Fruit fly (Drosophila melanogaster) whole organism, prepupa: ENCODE data around the gene sna.

Experiments used
- Blimp-1 ChIP-seq: fragments of 200-800 bp; sonication (Bioruptor generic); optimal IDR thresholded peaks from 3 replicates; lab custom pipeline; 2017; ENCODE audit warnings: missing biosample characterization, missing genetic modification characterization, mild to moderate bottlenecking, moderate library complexity, missing genetic modification reagents
- CG10669 ChIP-seq: fragments of 200-800 bp; sonication (Bioruptor generic); optimal IDR thresholded peaks from 3 replicates; lab custom pipeline; 2018; ENCODE audit warnings: missing biosample characterization, mild to moderate bottlenecking, missing genetic modification characterization, moderate library complexity
- CG11294 ChIP-seq: fragments of 200-800 bp; sonication (Bioruptor generic); IDR thresholded peaks from 2 replicates; pipeline ENCODE4 v1.3.6; 2022; ENCODE audit warnings: missing biosample characterization, missing genetic modification characterization
- CG1621 ChIP-seq: fragments of 200-800 bp; sonication (Bioruptor generic); optimal IDR thresholded peaks from 3 replicates; lab custom pipeline; 2018; ENCODE audit warnings: missing biosample characterization, mild to moderate bottlenecking, missing genetic modification characterization
- CG3032 ChIP-seq: fragments of 200-800 bp; optimal IDR thresholded peaks from 2 replicates; lab custom pipeline; 2019; ENCODE audit warnings: missing biosample characterization, mild to moderate bottlenecking, missing genetic modification characterization, moderate library complexity
- CG31627 ChIP-seq: fragments of 200-800 bp; sonication (Bioruptor generic); optimal IDR thresholded peaks from 3 replicates; lab custom pipeline; 2016; ENCODE audit warnings: missing biosample characterization, missing genetic modification characterization
- CG6792 ChIP-seq: fragments of 200-800 bp; sonication (Bioruptor generic); optimal IDR thresholded peaks from 3 replicates; lab custom pipeline; 2016; ENCODE audit warnings: missing biosample characterization, missing genetic modification characterization
- CG6808 ChIP-seq: fragments of 200-800 bp; sonication (Bioruptor generic); optimal IDR thresholded peaks from 3 replicates; lab custom pipeline; 2017; ENCODE audit warnings: missing biosample characterization, missing genetic modification characterization, mild to moderate bottlenecking, moderate library complexity, missing genetic modification reagents
- CG7368 ChIP-seq: fragments of 200-800 bp; sonication (Bioruptor generic); optimal IDR thresholded peaks from 3 replicates; lab custom pipeline; 2016; ENCODE audit warnings: missing biosample characterization, missing genetic modification characterization
- CG8119 ChIP-seq: fragments of 200-800 bp; sonication (Bioruptor generic); IDR thresholded peaks from 3 replicates; pipeline ENCODE4 v1.3.6; 2022; ENCODE audit warnings: missing biosample characterization, missing genetic modification characterization
- CG8632 ChIP-seq: fragments of 200-800 bp; sonication (Bioruptor generic); optimal IDR thresholded peaks from 3 replicates; lab custom pipeline; 2016; ENCODE audit warnings: missing biosample characterization, missing genetic modification characterization
- CG9139 ChIP-seq: fragments of 200-800 bp; sonication (Bioruptor generic); optimal IDR thresholded peaks from 3 replicates; lab custom pipeline; 2017; ENCODE audit warnings: missing biosample characterization, mild to moderate bottlenecking, missing genetic modification characterization
- Eip75B ChIP-seq: fragments of 200-800 bp; sonication (Bioruptor generic); optimal IDR thresholded peaks from 3 replicates; lab custom pipeline; 2016; ENCODE audit warnings: missing biosample characterization, missing genetic modification characterization
- Eip78C ChIP-seq: fragments of 200-800 bp; sonication (Bioruptor generic); peaks from one replicate; lab custom pipeline; 2016; ENCODE audit warnings: missing biosample characterization, missing genetic modification characterization
- Eip93F ChIP-seq: fragments of 200-800 bp; sonication (Bioruptor generic); optimal IDR thresholded peaks from 2 replicates; lab custom pipeline; 2016; ENCODE audit warnings: missing biosample characterization, mild to moderate bottlenecking, missing genetic modification characterization
- Gug ChIP-seq: fragments of 200-800 bp; sonication (Bioruptor generic); IDR thresholded peaks from 2 replicates; pipeline ENCODE4 v1.3.6; 2022; ENCODE audit warnings: missing biosample characterization, missing genetic modification characterization
- Hr38 ChIP-seq: sonication (Bioruptor generic); optimal IDR thresholded peaks from 2 replicates; lab custom pipeline; 2016; ENCODE audit warnings: missing biosample characterization, missing genetic modification characterization
- Hr39 ChIP-seq: fragments of 200-800 bp; sonication (Bioruptor generic); optimal IDR thresholded peaks from 2 replicates; lab custom pipeline; 2016; ENCODE audit warnings: missing biosample characterization, missing genetic modification characterization
- Hr4 ChIP-seq: fragments of 200-800 bp; sonication (Bioruptor generic); optimal IDR thresholded peaks from 3 replicates; lab custom pipeline; 2016; ENCODE audit warnings: missing biosample characterization, missing genetic modification characterization
- Smox ChIP-seq: fragments of 200-800 bp; sonication (Bioruptor generic); optimal IDR thresholded peaks from 3 replicates; lab custom pipeline; 2016; ENCODE audit warnings: missing biosample characterization, missing genetic modification characterization
- Sox102F ChIP-seq: fragments of 200-800 bp; sonication (Bioruptor generic); optimal IDR thresholded peaks from 2 replicates; lab custom pipeline; 2016; ENCODE audit warnings: missing biosample characterization, mild to moderate bottlenecking, missing genetic modification characterization
- Sox14 ChIP-seq: fragments of 200-800 bp; sonication (Bioruptor generic); optimal IDR thresholded peaks from 3 replicates; lab custom pipeline; 2016; ENCODE audit warnings: missing biosample characterization, missing genetic modification characterization
- Sox15 ChIP-seq: fragments of 200-800 bp; sonication (Bioruptor generic); optimal IDR thresholded peaks from 3 replicates; lab custom pipeline; 2016; ENCODE audit warnings: missing biosample characterization, missing genetic modification characterization
- achi ChIP-seq: fragments of 200-800 bp; sonication (Bioruptor generic); optimal IDR thresholded peaks from 3 replicates; lab custom pipeline; 2016; ENCODE audit warnings: missing biosample characterization, missing genetic modification characterization
- acj6 ChIP-seq: fragments of 200-800 bp; sonication (Bioruptor generic); optimal IDR thresholded peaks from 3 replicates; lab custom pipeline; 2016; ENCODE audit warnings: missing biosample characterization, missing genetic modification characterization
- cyc ChIP-seq: fragments of 200-800 bp; sonication (Bioruptor generic); optimal IDR thresholded peaks from 3 replicates; lab custom pipeline; 2016; ENCODE audit warnings: missing biosample characterization, missing genetic modification characterization
- eg ChIP-seq: fragments of 200-800 bp; sonication (Bioruptor generic); IDR thresholded peaks from 3 replicates; pipeline ENCODE4 v1.3.6; 2022; ENCODE audit warnings: missing biosample characterization, missing genetic modification characterization
- fd59A ChIP-seq: fragments of 200-800 bp; sonication (Bioruptor generic); optimal IDR thresholded peaks from 2 replicates; lab custom pipeline; 2017; ENCODE audit warnings: missing biosample characterization, mild to moderate bottlenecking, missing genetic modification characterization, missing genetic modification reagents
- fd85E ChIP-seq: fragments of 200-800 bp; sonication (Bioruptor generic); optimal IDR thresholded peaks from 3 replicates; lab custom pipeline; 2016; ENCODE audit warnings: missing biosample characterization, missing genetic modification characterization
- fkh ChIP-seq: fragments of 200-800 bp; sonication (Bioruptor generic); optimal IDR thresholded peaks from 3 replicates; lab custom pipeline; 2017; ENCODE audit warnings: missing biosample characterization, mild to moderate bottlenecking, missing genetic modification characterization, moderate library complexity
- lz ChIP-seq: fragments of 200-800 bp; sonication (Bioruptor generic); optimal IDR thresholded peaks from 3 replicates; lab custom pipeline; 2016; ENCODE audit warnings: missing biosample characterization, missing genetic modification characterization
- net ChIP-seq: fragments of 200-800 bp; sonication (Bioruptor generic); optimal IDR thresholded peaks from 3 replicates; lab custom pipeline; 2016; ENCODE audit warnings: missing biosample characterization, missing genetic modification characterization
- ss ChIP-seq, 2 experiments: fragments of 200-800 bp; sonication (Bioruptor generic); optimal IDR thresholded peaks; 2 replicates in 1 of 2; 3 replicates in 1 of 2; lab custom pipeline; 2017 to 2018; ENCODE audit warnings: mild to moderate bottlenecking in 2 of 2, missing biosample characterization in 2 of 2, missing genetic modification characterization in 2 of 2, moderate library complexity in 1 of 2
- svp ChIP-seq: fragments of 200-800 bp; sonication (Bioruptor generic); peaks from one replicate; lab custom pipeline; 2016; ENCODE audit warnings: missing biosample characterization, missing genetic modification characterization
- topi ChIP-seq: fragments of 200-800 bp; sonication (Bioruptor generic); optimal IDR thresholded peaks from 3 replicates; lab custom pipeline; 2016; ENCODE audit warnings: missing biosample characterization, missing genetic modification characterization
- vri ChIP-seq: fragments of 200-800 bp; sonication (Bioruptor generic); optimal IDR thresholded peaks from 3 replicates; lab custom pipeline; 2016; ENCODE audit warnings: missing biosample characterization, mild to moderate bottlenecking, missing genetic modification characterization

sna gene

dm6 chr2L:15478159-15478591 lies at the start of gene sna:
sna (minus strand) TSS chr2L:15478260.
- TF ChIP-seq achi (GFP tag; lab: Kevin White, UChicago) (no peak), Sox102F (GFP tag; lab: Kevin White, UChicago) (no peak)

dm6 chr2L:15504534-15504933 lies 26.5 kb upstream of the sna start:
- TF ChIP-seq Blimp-1 (GFP tag; lab: Kevin White, UChicago) (no peak), CG31627 (no peak), Hr39 (no peak), lz (GFP tag; lab: Kevin White, UChicago) (no peak), Gug (GFP tag; lab: Robert Waterston, UW) (no peak), net (GFP tag; lab: Kevin White, UChicago) (no peak), acj6 (no peak), CG9139 (no peak), CG10669 (GFP tag; lab: Kevin White, UChicago) (no peak)

DNA sequence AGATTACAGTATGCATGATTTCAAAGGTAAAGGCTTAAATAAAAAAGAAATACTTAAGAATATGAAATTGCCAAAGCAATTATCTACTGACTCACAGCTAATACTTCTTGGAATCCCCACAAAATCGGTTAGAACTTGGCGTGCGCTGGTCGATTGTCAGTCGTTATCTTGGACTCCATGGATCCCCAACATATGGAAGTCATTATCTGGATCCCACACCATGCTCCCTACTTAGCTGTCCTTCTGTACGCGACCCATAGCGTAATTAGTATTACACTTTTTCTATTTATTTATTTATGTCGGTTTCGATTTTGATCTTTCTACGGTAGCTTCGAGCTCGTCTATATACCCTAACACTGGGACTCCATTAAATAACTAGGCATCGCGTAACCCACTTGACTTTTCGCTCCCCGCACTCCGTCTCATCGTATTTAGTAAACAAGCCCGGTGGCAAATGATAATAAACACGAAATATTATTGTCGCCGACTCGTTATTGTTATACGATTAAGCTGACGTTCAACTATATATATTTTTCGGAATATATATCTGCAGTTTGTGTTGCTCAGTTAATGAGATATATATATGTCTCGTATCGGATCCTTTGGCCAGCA lies 23.0 kb upstream of the sna start:
- no peak for TF ChIP-seq CG6808 (GFP tag; lab: Kevin White, UChicago)
- no peak for TF ChIP-seq eg (GFP tag; lab: Robert Waterston, UW)
- TF ChIP-seq CG31627: no peak
- no peak for TF ChIP-seq Smox (GFP tag; lab: Kevin White, UChicago)
- no peak for TF ChIP-seq CG3032 (tag; lab: Kevin White, UChicago)
- TF ChIP-seq vri: peak; percentile 68
- no peak for TF ChIP-seq CG1621
- peak; percentile 82 for TF ChIP-seq fkh (GFP tag; lab: Kevin White, UChicago)
- no peak for TF ChIP-seq CG10669 (GFP tag; lab: Kevin White, UChicago)
- no peak for TF ChIP-seq lz (GFP tag; lab: Kevin White, UChicago)
- peak; percentile 90 for TF ChIP-seq svp (GFP tag; lab: Kevin White, UChicago)
- TF ChIP-seq, all 60 proteins: peak for 3

dm6 chr2L:15499697-15500563 lies 21.9 kb upstream of the sna start:
- TF ChIP-seq Sox14 (GFP tag; lab: Kevin White, UChicago) (no peak), topi (no peak), Hr4 (GFP tag; lab: Kevin White, UChicago) (no peak), CG8632 (no peak), CG6808 (GFP tag; lab: Kevin White, UChicago) (no peak), CG7368 (GFP tag; lab: Kevin White, UChicago) (no peak), svp (GFP tag; lab: Kevin White, UChicago) (peak; percentile 74), Eip93F (GFP tag; lab: Kevin White, UChicago) (no peak), Sox15 (GFP tag; lab: Kevin White, UChicago) (no peak), eg (GFP tag; lab: Robert Waterston, UW) (no peak; the same call in 2 of the 3 replicates), CG6792 (GFP tag; lab: Kevin White, UChicago) (no peak), CG8119 (GFP tag; lab: Robert Waterston, UW) (no peak), ss (GFP tag; optimal IDR thresholded peaks at IDR 0.05; lab: Kevin White, UChicago) (no peak), Sox102F (GFP tag; lab: Kevin White, UChicago) (no peak), Eip78C (GFP tag; lab: Kevin White, UChicago) (peak; percentile 33), fd59A (GFP tag; lab: Kevin White, UChicago) (no peak), Hr38 (GFP tag; lab: Kevin White, UChicago) (no peak), CG11294 (GFP tag; lab: Robert Waterston, UW) (no peak), fd85E (GFP tag; lab: Kevin White, UChicago) (no peak), vri (peak; percentile 86), CG31627 (no peak), fkh (GFP tag; lab: Kevin White, UChicago) (peak; percentile 16), cyc (no peak), Gug (GFP tag; lab: Robert Waterston, UW) (no peak), net (GFP tag; lab: Kevin White, UChicago) (no peak), Eip75B (GFP tag; lab: Kevin White, UChicago) (no peak)
